Fruit fly (Drosophila melanogaster): ENCODE measurements around the gene CG13693.
A peak's percentile ranks its signal among the peaks of the same experiment; 100 is the strongest.

CG13693 gene

dm6 chr2L:250507-251215 is 18.4 kb downstream of the CG13693 start, which contains the start of gene kis (continued):
- TF ChIP-seq oc (tag; optimal IDR thresholded peaks at IDR 0.05) (no peak), pzg (GFP tag; optimal IDR thresholded peaks at IDR 0.05) (peak; percentile 95), CG4404 (GFP tag; IDR thresholded peaks at IDR 0.05) (no peak), fd102C (GFP tag; optimal IDR thresholded peaks at IDR 0.05) (no peak), CG16863 (GFP tag; optimal IDR thresholded peaks at IDR 0.05) (no peak), ab (GFP tag; optimal IDR thresholded peaks at IDR 0.05) (peak; percentile 11), Adf1 (GFP tag; IDR thresholded peaks at IDR 0.05) (peak; percentile 41), da (GFP tag; optimal IDR thresholded peaks at IDR 0.05) (no peak), CG42726 (GFP tag; IDR thresholded peaks at IDR 0.05; ENCODE audit: partially characterized antibody) (peak; percentile 97), MBD-R2 (GFP tag; IDR thresholded peaks at IDR 0.05) (peak; percentile 50), gfzf (GFP tag; optimal IDR thresholded peaks at IDR 0.05) (peak; percentile 54), bowl (GFP tag; IDR thresholded peaks at IDR 0.05) (no peak), CG11398 (GFP tag; optimal IDR thresholded peaks at IDR 0.05) (no peak), CG10366 (GFP tag; IDR thresholded peaks at IDR 0.05) (peak; percentile 20; the same call in 1 of the 2 replicates), peb (GFP tag; IDR thresholded peaks at IDR 0.05) (no peak), bab2 (GFP tag; optimal IDR thresholded peaks at IDR 0.05) (peak; percentile 30), CG10654 (GFP tag; optimal IDR thresholded peaks at IDR 0.05) (peak; percentile 14), dan (GFP tag; IDR thresholded peaks at IDR 0.05) (no peak), CG15269 (tag; optimal IDR thresholded peaks at IDR 0.05) (peak; percentile 25), Sry-β (GFP tag; optimal IDR thresholded peaks at IDR 0.05) (peak; percentile 43), CG2129 (GFP tag; IDR thresholded peaks at IDR 0.05; ENCODE audit: partially characterized antibody) (peak; percentile 93), PHDP (tag; optimal IDR thresholded peaks at IDR 0.05) (peak; percentile 56), scrt (GFP tag; optimal IDR thresholded peaks at IDR 0.05) (peak; percentile 69), trem (tag; optimal IDR thresholded peaks at IDR 0.05) (peak; percentile 76), Hand (GFP tag; optimal IDR thresholded peaks at IDR 0.05) (no peak), zf30C (GFP tag; optimal IDR thresholded peaks at IDR 0.05) (no peak), CG11695 (GFP tag; IDR thresholded peaks at IDR 0.05) (no peak), CG1832 (GFP tag; optimal IDR thresholded peaks at IDR 0.05) (no peak), cato (GFP tag; optimal IDR thresholded peaks at IDR 0.05; ENCODE audit: borderline replicate concordance) (no peak), Bdp1 (GFP tag; optimal IDR thresholded peaks at IDR 0.05) (peak; percentile 41), ranshi (GFP tag; IDR thresholded peaks at IDR 0.05) (no peak), z (GFP tag; IDR thresholded peaks at IDR 0.05) (no peak), Dbx (GFP tag; IDR thresholded peaks at IDR 0.05) (peak; percentile 73; the same call in 2 of the 3 replicates), CG8388 (GFP tag; optimal IDR thresholded peaks at IDR 0.05) (peak; percentile 8), CG12744 (GFP tag; optimal IDR thresholded peaks at IDR 0.05) (peak; percentile 17), CG11093 (GFP tag; IDR thresholded peaks at IDR 0.05) (no peak), CG31388 (GFP tag; optimal IDR thresholded peaks at IDR 0.05) (no peak), stc (GFP tag; IDR thresholded peaks at IDR 0.05) (no peak), CG6175 (GFP tag; IDR thresholded peaks at IDR 0.05) (no peak), CG4360 (GFP tag; IDR thresholded peaks at IDR 0.05) (peak; percentile 95), nerfin-2 (GFP tag; IDR thresholded peaks at IDR 0.05; ENCODE audit: partially characterized antibody) (peak; percentile 80), cg (GFP tag; optimal IDR thresholded peaks at IDR 0.05) (peak; percentile 47), Rfx (GFP tag; IDR thresholded peaks at IDR 0.05) (peak; percentile 66), zen (tag; optimal IDR thresholded peaks at IDR 0.05) (peak; percentile 39), gt (GFP tag; IDR thresholded peaks at IDR 0.05) (no peak), NFAT (GFP tag; IDR thresholded peaks at IDR 0.05) (peak; percentile 57), B-H1 (GFP tag; IDR thresholded peaks at IDR 0.05) (no peak), YL-1 (GFP tag; optimal IDR thresholded peaks at IDR 0.05) (peak; percentile 88), aop (GFP tag; IDR thresholded peaks at IDR 0.05) (no peak), E2f1 (GFP tag; IDR thresholded peaks at IDR 0.05) (0 out of 2 replicates have a peak, but pooled peaks have one; percentile 14)

All from whole organism, embryonic.